Fruit fly (Drosophila melanogaster) S2 (cell line): ENCODE data around the gene CG6891.

Source experiments
- CG8478 ChIP-seq: fragments of >200 bp; optimal IDR thresholded peaks from 2 replicates; lab custom pipeline; 2018
- CTCF ChIP-seq, 2 experiments: fragments of >200 bp; optimal IDR thresholded peaks; 2 replicates each; lab custom pipeline; 2018

DNA sequence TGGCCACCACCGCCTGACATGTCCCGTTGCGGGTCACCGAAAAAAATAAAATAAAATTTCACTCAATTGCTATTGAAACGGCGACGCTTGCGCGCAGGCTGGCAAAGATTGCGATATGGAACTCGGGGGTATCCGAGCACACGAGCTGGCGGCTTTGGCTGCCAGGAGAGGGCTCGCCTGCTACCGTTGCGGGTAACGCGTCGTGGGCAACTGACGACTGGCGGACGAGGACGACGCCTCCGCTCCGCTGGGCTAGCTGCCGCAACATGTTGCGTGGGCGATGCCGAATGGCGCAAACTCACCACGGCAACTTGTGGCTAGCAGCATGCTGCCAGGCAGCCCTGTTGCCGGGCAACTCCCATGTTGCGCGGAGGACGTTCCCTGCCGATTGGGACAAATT, 1.2 kb upstream of the CG6891 start, which contains the start of gene CCKLR-17D3:
- TF ChIP-seq CG8478 (no peak), CTCF (optimal IDR thresholded peaks at IDR 0.05; lab: Kevin White, UChicago) (no peak)
